Fruit fly (Drosophila melanogaster): Measurements from ENCODE around the gene ppk21.
A peak's percentile ranks its signal among the peaks of the same experiment; 100 is the strongest.

ppk21 gene

dm6 chr3R:29651488-29651887, 13.1 kb upstream of the ppk21 start:
- TF ChIP-seq h (GFP tag; optimal IDR thresholded peaks at IDR 0.05) (peak; percentile 1), Hnf4 (GFP tag; optimal IDR thresholded peaks at IDR 0.05) (no peak), foxo (GFP tag; optimal IDR thresholded peaks at IDR 0.05) (peak in 1 of 2 experiments; percentile 8)

- no peak for TF ChIP-seq pan (optimal IDR thresholded peaks at IDR 0.05)
- no peak for TF ChIP-seq GATAd (GFP tag; optimal IDR thresholded peaks at IDR 0.05)
- TF ChIP-seq sage (GFP tag; optimal IDR thresholded peaks at IDR 0.05), result no peak
- no peak for TF ChIP-seq Jra (GFP tag; optimal IDR thresholded peaks at IDR 0.05)
- TF ChIP-seq fru (GFP tag; optimal IDR thresholded peaks at IDR 0.05), result no peak
- no peak for TF ChIP-seq foxo (GFP tag; optimal IDR thresholded peaks at IDR 0.05)
- no peak for TF ChIP-seq N (GFP tag; optimal IDR thresholded peaks at IDR 0.05)
Observed at dm6 chr3R:29659950-29660349, 4.6 kb upstream of the ppk21 start, which contains the start of gene Dop1R2. Dop1R2 (minus strand) TSS chr3R:29659984.

- no peak for TF ChIP-seq Mio (GFP tag; optimal IDR thresholded peaks at IDR 0.05)
- no peak for TF ChIP-seq Jra (GFP tag; optimal IDR thresholded peaks at IDR 0.05)
- TF ChIP-seq Rel (GFP tag; optimal IDR thresholded peaks at IDR 0.05), result no peak
- TF ChIP-seq Rel (tag; optimal IDR thresholded peaks at IDR 0.05), result no peak
- no peak for TF ChIP-seq sage (GFP tag; optimal IDR thresholded peaks at IDR 0.05)
- no peak for TF ChIP-seq Hr83 (GFP tag; optimal IDR thresholded peaks at IDR 0.05; ENCODE audit: poor library complexity, severe bottlenecking)
- TF ChIP-seq OdsH (GFP tag; optimal IDR thresholded peaks at IDR 0.05), result no peak
- TF ChIP-seq dl (GFP tag; optimal IDR thresholded peaks at IDR 0.05; ENCODE audit: insufficient read depth in 1 of 2, partially characterized antibody in 2 of 2), result no peak
- TF ChIP-seq N (GFP tag; optimal IDR thresholded peaks at IDR 0.05), result no peak
- TF ChIP-seq Vsx2 (GFP tag; optimal IDR thresholded peaks at IDR 0.05; ENCODE audit: partially characterized antibody), result no peak
- TF ChIP-seq Abd-B (GFP tag; optimal IDR thresholded peaks at IDR 0.05), result no peak
Observed at dm6 chr3R:29668777-29669176, 4.2 kb downstream of the ppk21 start, which contains the start of the genes ppk20 and ppk30. ppk20 (minus strand) TSS chr3R:29668877. ppk30 (plus strand) TSS chr3R:29669149.

DNA sequence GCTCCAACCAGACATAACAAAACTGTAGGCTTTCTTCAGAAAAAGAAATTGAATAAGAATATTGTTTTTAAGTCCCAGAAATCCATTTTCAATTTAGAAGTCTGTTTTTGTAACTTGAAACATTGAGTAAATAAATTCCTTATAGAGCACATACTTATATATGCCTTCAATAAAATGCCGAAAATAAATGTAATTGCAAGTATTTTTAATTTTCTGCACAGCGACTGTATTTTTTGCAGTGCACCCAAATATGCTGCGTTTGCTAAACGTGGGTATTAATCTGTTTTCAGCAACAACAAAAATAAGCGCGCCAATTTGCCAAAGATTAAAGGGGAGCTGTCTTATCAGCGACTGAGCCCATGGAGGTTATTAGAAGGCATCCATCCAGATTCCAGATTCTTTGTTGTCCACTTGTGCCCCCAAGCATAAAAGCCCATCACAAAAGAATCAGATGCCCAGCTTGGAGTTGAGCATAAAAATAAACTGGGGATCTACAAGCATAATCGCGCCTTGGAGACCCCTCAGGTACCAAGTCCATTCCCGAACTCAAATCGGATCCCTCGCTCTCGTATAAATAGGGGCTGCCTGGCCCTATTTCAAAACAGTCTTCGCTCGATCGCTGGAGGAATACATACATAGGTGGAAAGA, 6.6 kb downstream of the ppk21 start, which contains the start of gene Obp99a:
Obp99a (plus strand) TSS at position 598 of the 648 bp plus-strand sequence.
- TF ChIP-seq Rel (GFP tag; optimal IDR thresholded peaks at IDR 0.05), result no peak
- TF ChIP-seq Rel (tag; optimal IDR thresholded peaks at IDR 0.05), result peak; percentile 76
- TF ChIP-seq h (GFP tag; optimal IDR thresholded peaks at IDR 0.05), result peak; percentile 22
- peak in 1 of 2 experiments; percentile 32 for TF ChIP-seq foxo (GFP tag; optimal IDR thresholded peaks at IDR 0.05)
- TF ChIP-seq Dif (GFP tag; optimal IDR thresholded peaks at IDR 0.05; ENCODE audit: partially characterized antibody), result no peak
- no peak for TF ChIP-seq ey (GFP tag; optimal IDR thresholded peaks at IDR 0.05)
- no peak for TF ChIP-seq sage (GFP tag; optimal IDR thresholded peaks at IDR 0.05)

DNA sequence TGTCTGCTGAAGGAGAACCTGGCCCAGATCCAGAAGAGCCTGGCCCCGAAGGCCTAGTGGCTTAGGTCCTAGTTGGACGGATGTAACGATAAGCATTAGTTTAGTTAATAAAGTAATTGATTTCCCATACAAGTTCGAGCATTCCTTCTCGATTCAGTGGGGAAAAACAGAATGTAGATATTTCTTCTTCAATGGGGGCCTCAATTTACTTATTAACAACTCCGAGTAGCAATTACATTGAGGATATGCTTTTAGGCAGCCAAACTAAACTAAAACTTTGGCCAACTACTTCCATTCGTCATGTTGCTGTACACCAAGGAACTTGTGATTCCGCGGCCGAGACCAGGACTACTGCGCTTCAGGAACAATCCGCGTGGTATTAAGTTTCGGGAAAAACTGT, 7.6 kb downstream of the ppk21 start, which contains the start of gene ppk19:
ppk19 (plus strand) TSS at position 301 of the 400 bp plus-strand sequence.
- TF ChIP-seq Vsx2 (GFP tag; optimal IDR thresholded peaks at IDR 0.05; ENCODE audit: partially characterized antibody) (no peak), dsf (GFP tag; optimal IDR thresholded peaks at IDR 0.05; ENCODE audit: borderline replicate concordance) (no peak), CG9705 (GFP tag; optimal IDR thresholded peaks at IDR 0.05) (no peak), usp (GFP tag; optimal IDR thresholded peaks at IDR 0.05) (no peak), Jra (GFP tag; optimal IDR thresholded peaks at IDR 0.05) (no peak), Hnf4 (GFP tag; optimal IDR thresholded peaks at IDR 0.05) (no peak), Sp1 (GFP tag; optimal IDR thresholded peaks at IDR 0.05) (no peak)

- TF ChIP-seq N (GFP tag; optimal IDR thresholded peaks at IDR 0.05) (no peak), sage (GFP tag; optimal IDR thresholded peaks at IDR 0.05) (no peak), h (GFP tag; optimal IDR thresholded peaks at IDR 0.05) (peak; percentile 83), Mio (GFP tag; optimal IDR thresholded peaks at IDR 0.05) (no peak), woc (GFP tag; optimal IDR thresholded peaks at IDR 0.05) (no peak), dmrt93B (GFP tag; optimal IDR thresholded peaks at IDR 0.05) (peak; percentile 35), sv (GFP tag; optimal IDR thresholded peaks at IDR 0.05) (peak; percentile 61), CG9705 (GFP tag; optimal IDR thresholded peaks at IDR 0.05) (no peak), OdsH (GFP tag; optimal IDR thresholded peaks at IDR 0.05) (peak; percentile 41), CrebA (GFP tag; optimal IDR thresholded peaks at IDR 0.05; ENCODE audit: borderline replicate concordance) (no peak), br (GFP tag; optimal IDR thresholded peaks at IDR 0.05) (peak; percentile 63), Vsx2 (GFP tag; optimal IDR thresholded peaks at IDR 0.05; ENCODE audit: partially characterized antibody) (no peak), psq (GFP tag; optimal IDR thresholded peaks at IDR 0.05) (peak; percentile 25), ey (GFP tag; optimal IDR thresholded peaks at IDR 0.05) (peak; percentile 70), Abd-B (GFP tag; optimal IDR thresholded peaks at IDR 0.05) (no peak), usp (GFP tag; optimal IDR thresholded peaks at IDR 0.05) (no peak), tai (GFP tag; optimal IDR thresholded peaks at IDR 0.05) (no peak), Dfd (GFP tag; optimal IDR thresholded peaks at IDR 0.05) (no peak), Myc (optimal IDR thresholded peaks at IDR 0.05) (peak; percentile 28), Dif (GFP tag; optimal IDR thresholded peaks at IDR 0.05; ENCODE audit: partially characterized antibody) (no peak), GATAd (GFP tag; optimal IDR thresholded peaks at IDR 0.05) (no peak), Hr78 (GFP tag; optimal IDR thresholded peaks at IDR 0.05) (no peak), Jra (GFP tag; optimal IDR thresholded peaks at IDR 0.05) (no peak), Rel (GFP tag; optimal IDR thresholded peaks at IDR 0.05) (no peak), Rel (tag; optimal IDR thresholded peaks at IDR 0.05) (peak; percentile 19), dl (GFP tag; optimal IDR thresholded peaks at IDR 0.05; ENCODE audit: insufficient read depth in 1 of 2, partially characterized antibody in 2 of 2) (no peak), HLH106 (tag; optimal IDR thresholded peaks at IDR 0.05) (peak; percentile 55), lola (GFP tag; optimal IDR thresholded peaks at IDR 0.05) (no peak)
Observed at dm6 chr3R:29675333-29675732, 10.8 kb downstream of the ppk21 start, which contains the start of the genes Bub3 and Cap-D2. Bub3 (minus strand) TSS chr3R:29675421. Cap-D2 (plus strand) TSS chr3R:29675651.

Data from whole organism, wandering third instar larva.